Fruit fly (Drosophila melanogaster): ENCODE measurements around the gene mtgo.

mtgo gene

dm6 chr2L:16547652-16548417, 3.0 kb downstream of the mtgo start (continued):
- TF ChIP-seq CG9727 (GFP tag; optimal IDR thresholded peaks at IDR 0.05) (peak; percentile 21), pfk (GFP tag; optimal IDR thresholded peaks at IDR 0.05) (no peak), schlank (tag; optimal IDR thresholded peaks at IDR 0.05) (peak; percentile 67), CG17802 (tag; optimal IDR thresholded peaks at IDR 0.05) (no peak), CG8388 (GFP tag; optimal IDR thresholded peaks at IDR 0.05) (no peak), CG2889 (GFP tag; IDR thresholded peaks at IDR 0.05) (no peak), MTF-1 (GFP tag; optimal IDR thresholded peaks at IDR 0.05; ENCODE audit: borderline replicate concordance) (no peak), insv (GFP tag; optimal IDR thresholded peaks at IDR 0.05) (no peak), Mad (GFP tag; optimal IDR thresholded peaks at IDR 0.05) (no peak), dm (GFP tag; optimal IDR thresholded peaks at IDR 0.05) (no peak), hkb (optimal IDR thresholded peaks at IDR 0.05) (no peak), hkb (GFP tag; IDR thresholded peaks at IDR 0.05) (no peak; the same call in 1 of the 2 replicates), ham (GFP tag; IDR thresholded peaks at IDR 0.05) (no peak), CG1602 (GFP tag; optimal IDR thresholded peaks at IDR 0.05) (no peak), Atf-2 (GFP tag; optimal IDR thresholded peaks at IDR 0.05) (no peak), slp2 (GFP tag; optimal IDR thresholded peaks at IDR 0.05) (no peak), Taf1 (GFP tag; IDR thresholded peaks at IDR 0.05) (no peak), CG4424 (GFP tag; optimal IDR thresholded peaks at IDR 0.05) (peak; percentile 39), CG12155 (GFP tag; optimal IDR thresholded peaks at IDR 0.05) (peak; percentile 46), Asciz (GFP tag; optimal IDR thresholded peaks at IDR 0.05) (peak; percentile 1), TFAM (GFP tag; optimal IDR thresholded peaks at IDR 0.05) (no peak), gsb-n (tag; optimal IDR thresholded peaks at IDR 0.05) (no peak), CG7556 (GFP tag; optimal IDR thresholded peaks at IDR 0.05) (peak; percentile 86), CkIIα-i1 (GFP tag; IDR thresholded peaks at IDR 0.05) (no peak), lmd (GFP tag; IDR thresholded peaks at IDR 0.05) (peak; percentile 36; the same call in 1 of the 2 replicates), wek (GFP tag; optimal IDR thresholded peaks at IDR 0.05) (no peak), Adf1 (GFP tag; IDR thresholded peaks at IDR 0.05) (no peak; the same call in 1 of the 2 replicates), CG10462 (GFP tag; optimal IDR thresholded peaks at IDR 0.05) (no peak), crol (GFP tag; IDR thresholded peaks at IDR 0.05) (no peak), PHDP (tag; optimal IDR thresholded peaks at IDR 0.05) (peak; percentile 79), CG4328 (GFP tag; optimal IDR thresholded peaks at IDR 0.05) (peak; percentile 38), CG17328 (GFP tag; IDR thresholded peaks at IDR 0.05) (no peak), Nf-YC (tag; optimal IDR thresholded peaks at IDR 0.05) (peak; percentile 63), CG1233 (GFP tag; optimal IDR thresholded peaks at IDR 0.05) (peak; percentile 38), lab (GFP tag; optimal IDR thresholded peaks at IDR 0.05) (peak; percentile 91), CG6765 (GFP tag; optimal IDR thresholded peaks at IDR 0.05) (peak; percentile 76), Tbp (GFP tag; optimal IDR thresholded peaks at IDR 0.05) (no peak), NK7.1 (GFP tag; optimal IDR thresholded peaks at IDR 0.05) (no peak), ind (GFP tag; optimal IDR thresholded peaks at IDR 0.05) (peak; percentile 43), Optix (GFP tag; IDR thresholded peaks at IDR 0.05) (no peak), CG14710 (tag; optimal IDR thresholded peaks at IDR 0.05) (no peak), CG43689 (GFP tag; IDR thresholded peaks at IDR 0.05) (no peak), CG9932 (GFP tag; IDR thresholded peaks at IDR 0.05) (peak; percentile 62), CG3995 (GFP tag; optimal IDR thresholded peaks at IDR 0.05) (peak; percentile 5), Aef1 (GFP tag; IDR thresholded peaks at IDR 0.05) (no peak), Hand (GFP tag; optimal IDR thresholded peaks at IDR 0.05) (peak; percentile 90), NfI (GFP tag; optimal IDR thresholded peaks at IDR 0.05) (peak; percentile 83), fd96Cb (tag; optimal IDR thresholded peaks at IDR 0.05) (no peak), mirr (GFP tag; optimal IDR thresholded peaks at IDR 0.05) (peak; percentile 6), onecut (GFP tag; IDR thresholded peaks at IDR 0.05) (peak; percentile 12; the same call in 1 of the 2 replicates)

Data from whole organism, embryonic.